Fruit fly (Drosophila melanogaster) whole organism: ENCODE data around the gene Oatp33Ea.

Experiments used
- CG8478 ChIP-seq: fragments of >200 bp; optimal IDR thresholded peaks from 2 replicates; lab custom pipeline; 2018; ENCODE audit warnings: inconsistent platforms
- Dll ChIP-seq: fragments of >200 bp; optimal IDR thresholded peaks from 2 replicates; lab custom pipeline; 2017
- EcR ChIP-seq, 2 experiments: fragments of >200 bp; optimal IDR thresholded peaks; 2 replicates each; lab custom pipeline; 2017; ENCODE audit warnings: missing biosample characterization in 2 of 2, missing genetic modification characterization in 2 of 2, missing genetic modification reagents in 2 of 2
- pan ChIP-seq: fragments of >200 bp; optimal IDR thresholded peaks from 2 replicates; lab custom pipeline; 2017
- psq ChIP-seq: fragments of >200 bp; optimal IDR thresholded peaks from 2 replicates; lab custom pipeline; 2017
- usp ChIP-seq: fragments of >200 bp; optimal IDR thresholded peaks from 2 replicates; lab custom pipeline; 2017; ENCODE audit warnings: missing biosample characterization, missing genetic modification characterization, mixed read lengths

DNA sequence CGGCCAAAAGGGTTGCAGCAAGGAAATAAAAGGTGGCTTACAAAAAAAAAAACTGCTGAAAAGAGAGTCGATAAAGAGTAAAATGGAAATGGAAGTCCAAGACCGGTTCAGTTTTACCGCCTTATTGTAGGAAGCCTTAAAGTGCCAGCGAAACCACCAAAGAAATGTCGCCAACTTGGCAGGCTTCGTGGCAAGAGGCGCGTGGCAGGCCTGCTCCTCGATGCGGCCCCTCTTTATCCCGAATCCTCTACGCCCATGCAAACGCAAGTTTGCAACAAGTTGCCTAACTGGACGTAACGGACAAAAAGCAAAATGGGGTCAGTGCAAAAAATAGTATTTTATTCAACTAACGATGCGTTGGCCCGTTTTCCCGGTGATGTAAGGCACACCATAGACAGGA is 35.1 kb upstream of the Oatp33Ea start:
- TF ChIP-seq usp (GFP tag; lab: Kevin White, UChicago), result no peak
- TF ChIP-seq EcR (GFP tag; optimal IDR thresholded peaks at IDR 0.05; lab: Kevin White, UChicago), result no peak
- TF ChIP-seq psq, result no peak
- no peak for TF ChIP-seq Dll
- no peak for TF ChIP-seq pan
- TF ChIP-seq CG8478 (lab: Kevin White, UChicago), result no peak
